Fruit fly (Drosophila melanogaster) whole organism, embryonic: ENCODE measurements around the gene PGRP-LE.
A peak's percentile ranks its signal among the peaks of the same experiment; 100 is the strongest.

Experiments used
- Atf6 ChIP-seq: fragments of 200-800 bp; sonication (Bioruptor generic); IDR thresholded peaks from 2 replicates; pipeline ENCODE4 v1.3.6; 2022; ENCODE audit warnings: missing biosample characterization, missing genetic modification characterization
- Awh ChIP-seq: fragments of 200-800 bp; sonication (Bioruptor generic); IDR thresholded peaks from 2 replicates; pipeline ENCODE4, ENCODE4 v1.3.6; 2022; ENCODE audit warnings: missing biosample characterization, missing genetic modification characterization
- BtbVII ChIP-seq: fragments of 200-800 bp; sonication (Bioruptor generic); optimal IDR thresholded peaks from 3 replicates; lab custom pipeline; 2017; ENCODE audit warnings: missing biosample characterization, mild to moderate bottlenecking, missing genetic modification characterization
- CG10959 ChIP-seq: fragments of 200-800 bp; sonication (Bioruptor generic); IDR thresholded peaks from 2 replicates; pipeline ENCODE4 v1.3.6; 2022; ENCODE audit warnings: missing biosample characterization, missing genetic modification characterization
- CG12155 ChIP-seq: fragments of 200-800 bp; sonication (Bioruptor generic); optimal IDR thresholded peaks from 3 replicates; lab custom pipeline; 2016; ENCODE audit warnings: missing biosample characterization, missing genetic modification characterization
- CG12659 ChIP-seq: fragments of 200-800 bp; sonication (Bioruptor generic); optimal IDR thresholded peaks from 3 replicates; lab custom pipeline; 2017; ENCODE audit warnings: mild to moderate bottlenecking, missing biosample characterization, missing genetic modification reagents, missing genetic modification characterization
- CG13624 ChIP-seq: fragments of 200-800 bp; sonication (Bioruptor generic); optimal IDR thresholded peaks from 2 replicates; lab custom pipeline; 2016; ENCODE audit warnings: missing biosample characterization, missing genetic modification characterization
- CG14667 ChIP-seq: fragments of 200-800 bp; sonication (Bioruptor generic); IDR thresholded peaks from 2 replicates; pipeline ENCODE4 v1.3.6; 2022; ENCODE audit warnings: missing biosample characterization, missing genetic modification characterization
- CG1792 ChIP-seq: fragments of 200-800 bp; sonication (Bioruptor generic); optimal IDR thresholded peaks from 2 replicates; lab custom pipeline; 2016; ENCODE audit warnings: missing biosample characterization, missing genetic modification characterization
- CG2199 ChIP-seq: fragments of 200-800 bp; sonication (Bioruptor generic); IDR thresholded peaks from 3 replicates; pipeline ENCODE4 v1.3.6; 2022; ENCODE audit warnings: missing biosample characterization, missing genetic modification characterization
- CG2202 ChIP-seq: fragments of 200-800 bp; sonication (Bioruptor generic); optimal IDR thresholded peaks from 2 replicates; lab custom pipeline; 2018; ENCODE audit warnings: missing biosample characterization, mild to moderate bottlenecking, missing genetic modification characterization
- CG33213 ChIP-seq: fragments of 200-800 bp; sonication (Bioruptor generic); optimal IDR thresholded peaks from 3 replicates; lab custom pipeline; 2016; ENCODE audit warnings: missing biosample characterization, missing genetic modification characterization
- CG3847 ChIP-seq: fragments of 200-800 bp; sonication (Bioruptor generic); IDR thresholded peaks from 2 replicates; pipeline ENCODE4 v1.3.6; 2022; ENCODE audit warnings: missing biosample characterization, missing genetic modification characterization
- CG42726 ChIP-seq: fragments of 200-800 bp; sonication (Bioruptor generic); IDR thresholded peaks from 2 replicates; pipeline ENCODE4 v1.3.6; 2022; ENCODE audit warnings: missing biosample characterization, missing genetic modification characterization; ENCODE audit not compliant: partially characterized antibody
- CG43689 ChIP-seq: fragments of 200-800 bp; sonication (Bioruptor generic); IDR thresholded peaks from 2 replicates; pipeline ENCODE4 v1.3.6; 2022; ENCODE audit warnings: missing biosample characterization, missing genetic modification characterization
- CG6683 ChIP-seq: fragments of 200-800 bp; sonication (Bioruptor generic); optimal IDR thresholded peaks from 2 replicates; lab custom pipeline; 2017; ENCODE audit warnings: missing biosample characterization, mild to moderate bottlenecking, missing genetic modification characterization, missing genetic modification reagents
- CG6689 ChIP-seq: fragments of 200-800 bp; sonication (Bioruptor generic); IDR thresholded peaks from 2 replicates; pipeline ENCODE4 v1.3.6; 2022; ENCODE audit warnings: missing biosample characterization, missing genetic modification characterization
- CG8290 ChIP-seq, 3 experiments: fragments of 200-800 bp; sonication (Bioruptor generic); optimal IDR thresholded peaks; 2 replicates each; lab custom pipeline; 2016 to 2019; ENCODE audit warnings: missing biosample characterization in 3 of 3, missing genetic modification characterization in 3 of 3, mild to moderate bottlenecking in 2 of 3, moderate library complexity in 1 of 3
- CG8924 ChIP-seq: fragments of 200-800 bp; optimal IDR thresholded peaks from 3 replicates; lab custom pipeline; 2019; ENCODE audit warnings: missing biosample characterization, mild to moderate bottlenecking, missing genetic modification characterization, moderate library complexity
- CG9609 ChIP-seq: fragments of 200-800 bp; sonication (Bioruptor generic); optimal IDR thresholded peaks from 3 replicates; lab custom pipeline; 2016; ENCODE audit warnings: missing biosample characterization, missing genetic modification characterization
- D19A ChIP-seq: fragments of 200-800 bp; optimal IDR thresholded peaks from 3 replicates; lab custom pipeline; 2019; ENCODE audit warnings: missing biosample characterization, mild to moderate bottlenecking, missing genetic modification characterization, moderate library complexity
- Dref ChIP-seq: fragments of 200-800 bp; sonication (Bioruptor generic); IDR thresholded peaks from 2 replicates; pipeline ENCODE4 v1.3.6; 2022; ENCODE audit warnings: missing biosample characterization, missing genetic modification characterization
- Eip74EF ChIP-seq, 2 experiments: fragments of 200-800 bp in 1 of 2; fragments of >200 bp in 1 of 2; sonication (Bioruptor generic) in 1 of 2; optimal IDR thresholded peaks; 2 replicates each; lab custom pipeline; 2017 to 2019; ENCODE audit warnings: missing biosample characterization in 2 of 2, missing genetic modification characterization in 2 of 2, mild to moderate bottlenecking in 1 of 2, moderate library complexity in 1 of 2
- HLH4C ChIP-seq: fragments of 200-800 bp; sonication (Bioruptor generic); IDR thresholded peaks from 3 replicates; pipeline ENCODE4 v1.3.6; 2022; ENCODE audit warnings: missing biosample characterization, missing genetic modification characterization; ENCODE audit not compliant: partially characterized antibody
- Med ChIP-seq: fragments of 200-800 bp; sonication (Bioruptor generic); peaks from one replicate; lab custom pipeline; 2016; ENCODE audit warnings: missing biosample characterization, missing genetic modification characterization, mild to moderate bottlenecking, inconsistent platforms, moderate library complexity
- Myb ChIP-seq: fragments of 200-800 bp; sonication (Bioruptor generic); optimal IDR thresholded peaks from 2 replicates; lab custom pipeline; 2016; ENCODE audit warnings: missing biosample characterization, missing genetic modification characterization
- Nf-YB ChIP-seq: fragments of 200-800 bp; sonication (Bioruptor generic); optimal IDR thresholded peaks from 3 replicates; lab custom pipeline; 2019; ENCODE audit warnings: missing biosample characterization, mild to moderate bottlenecking, missing genetic modification characterization, moderate library complexity
- Oaz ChIP-seq: fragments of 200-800 bp; sonication (Bioruptor generic); IDR thresholded peaks from 2 replicates; pipeline ENCODE4 v1.3.6; 2022; ENCODE audit warnings: missing biosample characterization, missing genetic modification characterization
- Sin3A ChIP-seq: fragments of >200 bp; optimal IDR thresholded peaks from 2 replicates; lab custom pipeline; 2018
- Taf1 ChIP-seq: fragments of 200-800 bp; sonication (Bioruptor generic); IDR thresholded peaks from 2 replicates; pipeline ENCODE4 v1.3.6; 2022; ENCODE audit warnings: missing biosample characterization, missing genetic modification characterization
- Tbp ChIP-seq: fragments of >200 bp; optimal IDR thresholded peaks from 2 replicates; lab custom pipeline; 2018; ENCODE audit warnings: missing biosample characterization, missing genetic modification characterization
- az2 ChIP-seq: fragments of 200-800 bp; sonication (Bioruptor generic); optimal IDR thresholded peaks from 3 replicates; lab custom pipeline; 2016; ENCODE audit warnings: missing biosample characterization, missing genetic modification characterization
- bcd ChIP-seq: fragments of 200-800 bp; sonication (Bioruptor generic); optimal IDR thresholded peaks from 2 replicates; lab custom pipeline; 2017; ENCODE audit warnings: missing biosample characterization, mild to moderate bottlenecking, missing genetic modification characterization
- br ChIP-seq: fragments of >200 bp; optimal IDR thresholded peaks from 2 replicates; lab custom pipeline; 2017
- chinmo ChIP-seq: fragments of 200-800 bp; sonication (Bioruptor generic); IDR thresholded peaks from 4 replicates; pipeline ENCODE4 v1.3.6; 2022; ENCODE audit warnings: missing biosample characterization, missing genetic modification characterization; ENCODE audit not compliant: partially characterized antibody
- croc ChIP-seq: fragments of 200-800 bp; sonication (Bioruptor generic); conservative IDR thresholded peaks from 3 replicates; pipeline ENCODE4 v1.3.6; 2022; ENCODE audit warnings: missing biosample characterization, missing genetic modification characterization
- crp ChIP-seq, 2 experiments: fragments of 200-800 bp; sonication (Bioruptor generic); optimal IDR thresholded peaks; 2 replicates in 1 of 2; 3 replicates in 1 of 2; lab custom pipeline; 2017; ENCODE audit warnings: missing biosample characterization in 2 of 2, missing genetic modification characterization in 2 of 2, mild to moderate bottlenecking in 1 of 2, moderate library complexity in 1 of 2
- danr ChIP-seq: fragments of 200-800 bp; sonication (Bioruptor generic); IDR thresholded peaks from 2 replicates; pipeline ENCODE4 v1.3.6; 2022; ENCODE audit warnings: missing biosample characterization, missing genetic modification characterization
- ewg ChIP-seq: fragments of 200-800 bp; sonication (Bioruptor generic); optimal IDR thresholded peaks from 3 replicates; lab custom pipeline; 2017; ENCODE audit warnings: mild to moderate bottlenecking, missing biosample characterization, missing genetic modification reagents, missing genetic modification characterization
- fd3F ChIP-seq: fragments of 200-800 bp; sonication (Bioruptor generic); optimal IDR thresholded peaks from 2 replicates; lab custom pipeline; 2018; ENCODE audit warnings: missing biosample characterization, mild to moderate bottlenecking, missing genetic modification characterization, moderate library complexity
- gsb-n ChIP-seq: fragments of 200-800 bp; sonication (Bioruptor generic); optimal IDR thresholded peaks from 3 replicates; lab custom pipeline; 2018; ENCODE audit warnings: missing biosample characterization, mild to moderate bottlenecking, missing genetic modification characterization
- jing ChIP-seq: fragments of 200-800 bp; sonication (Bioruptor generic); optimal IDR thresholded peaks from 2 replicates; lab custom pipeline; 2018; ENCODE audit warnings: missing biosample characterization, mild to moderate bottlenecking, missing genetic modification characterization
- lmd ChIP-seq: fragments of 200-800 bp; sonication (Bioruptor generic); IDR thresholded peaks from 2 replicates; pipeline ENCODE4 v1.3.6; 2022; ENCODE audit warnings: missing biosample characterization, missing genetic modification characterization
- nau ChIP-seq: fragments of 200-800 bp; sonication (Bioruptor generic); optimal IDR thresholded peaks from 3 replicates; lab custom pipeline; 2017; ENCODE audit warnings: missing biosample characterization, mild to moderate bottlenecking, missing genetic modification characterization, missing genetic modification reagents
- nerfin-2 ChIP-seq: fragments of 200-800 bp; sonication (Bioruptor generic); IDR thresholded peaks from 2 replicates; pipeline ENCODE4 v1.3.6; 2022; ENCODE audit warnings: missing biosample characterization, missing genetic modification characterization; ENCODE audit not compliant: partially characterized antibody
- otp ChIP-seq: fragments of 200-800 bp; sonication (Bioruptor generic); IDR thresholded peaks from 3 replicates; pipeline ENCODE4, ENCODE4 v1.3.6; 2022; ENCODE audit warnings: missing biosample characterization, missing genetic modification characterization
- pb ChIP-seq: fragments of 200-800 bp; sonication (Bioruptor generic); optimal IDR thresholded peaks from 3 replicates; lab custom pipeline; 2016; ENCODE audit warnings: missing biosample characterization, missing genetic modification characterization
- pzg ChIP-seq: fragments of 200-800 bp; sonication (Bioruptor generic); optimal IDR thresholded peaks from 3 replicates; lab custom pipeline; 2018; ENCODE audit warnings: missing biosample characterization, mild to moderate bottlenecking, missing genetic modification characterization, moderate library complexity
- salm ChIP-seq: fragments of 200-800 bp; sonication (Bioruptor generic); optimal IDR thresholded peaks from 2 replicates; lab custom pipeline; 2018; ENCODE audit warnings: missing biosample characterization, mild to moderate bottlenecking, missing genetic modification characterization
- slou ChIP-seq: fragments of 200-800 bp; sonication (Bioruptor generic); optimal IDR thresholded peaks from 3 replicates; lab custom pipeline; 2016; ENCODE audit warnings: missing biosample characterization, missing genetic modification characterization
- toy ChIP-seq: fragments of 200-800 bp; sonication (Bioruptor generic); IDR thresholded peaks from 2 replicates; pipeline ENCODE4 v1.3.6; 2022; ENCODE audit warnings: missing biosample characterization, missing genetic modification characterization
- trem ChIP-seq: fragments of 200-800 bp; optimal IDR thresholded peaks from 3 replicates; lab custom pipeline; 2019; ENCODE audit warnings: missing biosample characterization, mild to moderate bottlenecking, missing genetic modification characterization, moderate library complexity

PGRP-LE gene

dm6 chrX:15835393-15835792 lies 31.7 kb upstream of the PGRP-LE start, which contains the start of gene Chc (continued):
- no peak for TF ChIP-seq Tbp
- peak; percentile 44 for TF ChIP-seq trem (tag; lab: Kevin White, UChicago)
- TF ChIP-seq Oaz (GFP tag; lab: Robert Waterston, UW) = no peak
- TF ChIP-seq croc = no peak
- peak; percentile 19 for TF ChIP-seq D19A (tag; lab: Kevin White, UChicago)
- peak; percentile 68 for TF ChIP-seq CG8290 (GFP tag; optimal IDR thresholded peaks at IDR 0.05; lab: Kevin White, UChicago)
- peak in 1 of 2 experiments; percentile 40 for TF ChIP-seq CG8290 (tag; optimal IDR thresholded peaks at IDR 0.05; lab: Kevin White, UChicago)
- TF ChIP-seq fd3F (GFP tag; lab: Kevin White, UChicago) = no peak
- no peak for TF ChIP-seq slou (GFP tag; lab: Kevin White, UChicago)
- no peak for TF ChIP-seq CG6689 (GFP tag; lab: Robert Waterston, UW)
- TF ChIP-seq Awh (GFP tag; lab: Robert Waterston, UW) = no peak
- TF ChIP-seq Eip74EF (GFP tag; optimal IDR thresholded peaks at IDR 0.05; lab: Kevin White, UChicago) = no peak
- no peak for TF ChIP-seq CG2202 (tag; lab: Kevin White, UChicago)
- TF ChIP-seq otp (GFP tag; lab: Robert Waterston, UW) = no peak
- TF ChIP-seq CG13624 = no peak
- TF ChIP-seq CG6683 = no peak
- no peak for TF ChIP-seq CG43689 (GFP tag; lab: Robert Waterston, UW)
- no peak for TF ChIP-seq CG9609 (GFP tag; lab: Kevin White, UChicago)
- peak; percentile 3 for TF ChIP-seq CG12659 (GFP tag; lab: Kevin White, UChicago)
- TF ChIP-seq ewg (GFP tag; lab: Kevin White, UChicago) = no peak
- no peak for TF ChIP-seq Atf6
- peak; percentile 91 for TF ChIP-seq Dref
- TF ChIP-seq CG33213 = no peak
- TF ChIP-seq Taf1 (GFP tag; lab: Robert Waterston, UW) = no peak
- TF ChIP-seq nerfin-2 (GFP tag; lab: Robert Waterston, UW) = peak; percentile 93
- TF ChIP-seq Med (GFP tag; lab: Kevin White, UChicago) = peak; percentile 76
- TF ChIP-seq az2 (GFP tag; lab: Kevin White, UChicago) = no peak
- TF ChIP-seq BtbVII (GFP tag; lab: Kevin White, UChicago) = no peak
- TF ChIP-seq danr (GFP tag; lab: Robert Waterston, UW) = no peak
- no peak for TF ChIP-seq salm (tag; lab: Kevin White, UChicago)
- TF ChIP-seq CG8924 = peak; percentile 29
- TF ChIP-seq chinmo (GFP tag; lab: Robert Waterston, UW) = peak; percentile 98
- TF ChIP-seq Myb = peak; percentile 40
- no peak for TF ChIP-seq Sin3A (lab: Kevin White, UChicago)
- TF ChIP-seq pb (GFP tag; lab: Kevin White, UChicago) = no peak
- TF ChIP-seq Nf-YB (GFP tag; lab: Kevin White, UChicago) = no peak
- TF ChIP-seq lmd = no peak
- TF ChIP-seq CG3847 (GFP tag; lab: Robert Waterston, UW) = no peak
- TF ChIP-seq CG2199 (GFP tag; lab: Robert Waterston, UW) = no peak
- no peak for TF ChIP-seq crp (GFP tag; optimal IDR thresholded peaks at IDR 0.05; lab: Kevin White, UChicago)
- no peak for TF ChIP-seq nau (GFP tag; lab: Kevin White, UChicago)
- TF ChIP-seq pzg (GFP tag; lab: Kevin White, UChicago) = peak; percentile 78
- TF ChIP-seq bcd (GFP tag; lab: Kevin White, UChicago) = no peak
- no peak for TF ChIP-seq CG10959 (GFP tag; lab: Robert Waterston, UW)
- no peak for TF ChIP-seq br (lab: Kevin White, UChicago)
- TF ChIP-seq CG42726 (GFP tag; lab: Robert Waterston, UW) = peak; percentile 96
- TF ChIP-seq gsb-n (tag; lab: Kevin White, UChicago) = no peak
- TF ChIP-seq CG1792 (GFP tag; lab: Kevin White, UChicago) = no peak
- peak; percentile 98 for TF ChIP-seq HLH4C (GFP tag; lab: Robert Waterston, UW)
- TF ChIP-seq CG12155 (GFP tag; lab: Kevin White, UChicago) = no peak
- no peak for TF ChIP-seq jing
- TF ChIP-seq CG14667 (GFP tag; lab: Robert Waterston, UW) = no peak
- no peak for TF ChIP-seq toy (GFP tag; lab: Robert Waterston, UW)
